Worm (Caenorhabditis elegans) whole organism, early embryonic: Measurements from ENCODE around the gene T04C12.9.

Source experiments
- F13C5.2 ChIP-seq: sonication (generic microtip); optimal IDR thresholded peaks from 2 replicates; lab custom pipeline; 2017; ENCODE audit warnings: mild to moderate bottlenecking, missing genetic modification characterization, inconsistent platforms, missing compliant biosample characterization
- ama-1 ChIP-seq: fragments of 150-350 bp; optimal IDR thresholded peaks from 2 replicates; lab custom pipeline; 2014

DNA sequence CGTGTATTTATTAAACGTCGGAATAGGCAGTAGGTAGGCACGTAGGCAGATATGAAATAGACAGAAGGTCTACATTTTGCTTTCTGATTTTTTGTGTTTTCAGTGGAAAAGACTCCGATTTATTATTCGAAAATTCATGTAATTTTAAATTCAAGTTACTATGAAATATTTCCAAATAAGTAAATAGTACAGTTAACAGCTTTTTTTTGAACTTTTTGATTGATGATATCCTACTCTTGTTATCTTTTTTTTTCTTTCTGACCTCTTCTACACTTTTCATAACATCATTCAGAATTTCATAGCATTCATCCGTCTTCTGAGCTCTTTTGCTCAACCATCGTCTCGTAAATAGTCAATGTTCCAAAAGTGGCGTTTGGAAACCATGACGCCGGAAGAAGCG lies 35.6 kb upstream of the T04C12.9 start, which contains the start of gene cdkl-1:
- TF ChIP-seq ama-1 (no peak), F13C5.2 (tag; lab: Kevin White, UChicago) (no peak)
